Worm (Caenorhabditis elegans) whole organism, midembryonic: ENCODE measurements around the gene T07H3.8.

ENCODE experiments used
- T22C8.4 ChIP-seq: fragments of 200-800 bp; sonication (Bioruptor generic); IDR thresholded peaks from 2 replicates; pipeline ENCODE4 v1.3.6; 2022; ENCODE audit warnings: missing genetic modification characterization, missing compliant biosample characterization
- cog-1 ChIP-seq: sonication (generic microtip); optimal IDR thresholded peaks from 2 replicates; lab custom pipeline; 2016; ENCODE audit warnings: missing genetic modification characterization, missing compliant biosample characterization
- flt-1 ChIP-seq: fragments of 200-800 bp; sonication (Bioruptor generic); IDR thresholded peaks from 2 replicates; pipeline ENCODE4 v1.3.6; 2022; ENCODE audit warnings: missing genetic modification characterization, missing compliant biosample characterization
- klf-2 ChIP-seq: fragments of 200-800 bp; sonication (Bioruptor generic); conservative IDR thresholded peaks from 2 replicates; pipeline ENCODE4 v1.3.6; 2022; ENCODE audit warnings: missing genetic modification reagents, missing genetic modification characterization, missing compliant biosample characterization
- med-1 ChIP-seq: sonication (generic microtip); optimal IDR thresholded peaks from 2 replicates; lab custom pipeline; 2017; ENCODE audit warnings: missing genetic modification characterization, mild to moderate bottlenecking, missing compliant biosample characterization, antibody characterized with exemption, missing genetic modification reagents; ENCODE audit not compliant: insufficient read depth
- ref-1 ChIP-seq: fragments of 200-800 bp; sonication (Bioruptor generic); conservative IDR thresholded peaks from 2 replicates; pipeline ENCODE4 v1.3.6; 2022; ENCODE audit warnings: missing genetic modification reagents, missing genetic modification characterization, missing compliant biosample characterization
- tab-1 ChIP-seq: fragments of 200-800 bp; sonication (Bioruptor generic); IDR thresholded peaks from 2 replicates; pipeline ENCODE4 v1.3.6; 2022; ENCODE audit warnings: missing genetic modification characterization, missing compliant biosample characterization
- ztf-23 ChIP-seq: fragments of 200-800 bp; sonication (Bioruptor generic); IDR thresholded peaks from 2 replicates; pipeline ENCODE4 v1.3.6; 2022; ENCODE audit warnings: missing genetic modification reagents, missing genetic modification characterization, missing compliant biosample characterization
- ztf-29 ChIP-seq: fragments of 200-800 bp; sonication (Bioruptor generic); IDR thresholded peaks from 2 replicates; pipeline ENCODE4 v1.3.6; 2022; ENCODE audit warnings: missing genetic modification reagents, missing genetic modification characterization, missing compliant biosample characterization

The T07H3.8 gene

ce11 chrII:1567646-1568045 is 18.8 kb upstream of the T07H3.8 start, which contains the start of gene K05F6.8:
Gene K05F6.8 (minus strand): TSS chrII:1567746.
- TF ChIP-seq cog-1 (no peak), ztf-23 (GFP tag; lab: Robert Waterston, UW) (no peak)

DNA sequence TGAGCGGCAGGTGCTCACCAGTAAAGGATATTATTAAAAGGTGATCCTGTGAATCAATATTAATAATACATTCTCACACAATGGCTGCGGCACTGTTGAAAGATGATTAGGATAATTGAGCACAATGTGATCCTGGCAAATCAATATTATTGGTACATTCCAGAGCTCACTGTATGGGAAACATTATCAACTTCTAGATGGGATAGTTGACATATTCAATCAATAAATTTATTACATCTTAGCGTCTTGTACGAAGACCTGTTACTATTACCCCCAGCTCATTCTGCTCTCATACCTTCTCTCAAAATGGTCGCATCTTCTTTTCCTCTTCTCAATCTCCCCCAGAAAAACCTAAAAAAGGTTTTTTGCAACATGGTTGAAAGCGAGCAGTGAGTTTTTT is 18.2 kb upstream of the T07H3.8 start, which contains the start of gene fbxb-49:
Gene fbxb-49 (plus strand): TSS at position 301 of the 400 bp plus-strand sequence.
- TF ChIP-seq T22C8.4 (GFP tag; lab: Robert Waterston, UW), result no peak
- no peak for TF ChIP-seq med-1
- TF ChIP-seq cog-1, result no peak
- TF ChIP-seq ztf-23 (GFP tag; lab: Robert Waterston, UW), result no peak
- TF ChIP-seq ref-1 (GFP tag; lab: Robert Waterston, UW), result no peak
- no peak for TF ChIP-seq ztf-29 (GFP tag; lab: Robert Waterston, UW)
- TF ChIP-seq klf-2 (GFP tag; lab: Robert Waterston, UW), result no peak
- TF ChIP-seq flt-1 (GFP tag; lab: Robert Waterston, UW), result no peak
- no peak for TF ChIP-seq tab-1 (GFP tag; lab: Robert Waterston, UW)

ce11 chrII:1571032-1571431 is 15.4 kb upstream of the T07H3.8 start, which contains the start of gene fbxb-46:
Gene fbxb-46 (minus strand): TSS chrII:1571132.
- no peak for TF ChIP-seq flt-1 (GFP tag; lab: Robert Waterston, UW)
- no peak for TF ChIP-seq med-1
- TF ChIP-seq klf-2 (GFP tag; lab: Robert Waterston, UW), result no peak
- TF ChIP-seq ztf-29 (GFP tag; lab: Robert Waterston, UW), result no peak
- TF ChIP-seq ref-1 (GFP tag; lab: Robert Waterston, UW), result no peak
- TF ChIP-seq cog-1, result no peak
- TF ChIP-seq T22C8.4 (GFP tag; lab: Robert Waterston, UW), result no peak
- TF ChIP-seq ztf-23 (GFP tag; lab: Robert Waterston, UW), result no peak
- TF ChIP-seq tab-1 (GFP tag; lab: Robert Waterston, UW), result no peak

DNA sequence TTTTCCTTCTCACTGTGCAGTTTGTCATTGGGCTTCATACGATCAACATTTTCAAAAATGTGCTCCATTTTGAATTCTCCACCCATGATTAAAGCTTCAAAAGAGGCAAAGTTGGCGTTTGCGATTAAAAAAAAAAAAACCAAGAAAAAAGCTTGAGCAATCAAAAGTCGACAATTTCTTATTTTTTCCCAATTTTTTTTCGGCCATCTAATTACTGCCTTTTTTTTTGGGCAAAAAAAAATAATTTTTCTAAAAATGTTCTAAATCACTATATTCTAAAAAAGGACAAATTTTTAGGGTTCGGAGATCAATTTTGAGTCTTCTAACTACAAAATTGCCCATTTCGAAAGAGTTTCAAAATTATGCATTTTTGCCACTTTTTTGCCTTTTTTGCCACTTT is 10.4 kb upstream of the T07H3.8 start, which contains the start of gene K05F6.10:
Gene K05F6.10 (minus strand): TSS at position 101 of the 400 bp plus-strand sequence.
- TF ChIP-seq tab-1 (GFP tag; lab: Robert Waterston, UW) (no peak), T22C8.4 (GFP tag; lab: Robert Waterston, UW) (no peak), ztf-29 (GFP tag; lab: Robert Waterston, UW) (no peak), klf-2 (GFP tag; lab: Robert Waterston, UW) (no peak)

- no peak for TF ChIP-seq tab-1 (GFP tag; lab: Robert Waterston, UW)
- TF ChIP-seq med-1, result no peak
- no peak for TF ChIP-seq ztf-23 (GFP tag; lab: Robert Waterston, UW)
Observed at ce11 chrII:1576772-1577171, 9.6 kb upstream of the T07H3.8 start.

- TF ChIP-seq T22C8.4 (GFP tag; lab: Robert Waterston, UW) (no peak), med-1 (no peak), klf-2 (GFP tag; lab: Robert Waterston, UW) (no peak), ref-1 (GFP tag; lab: Robert Waterston, UW) (no peak), ztf-23 (GFP tag; lab: Robert Waterston, UW) (no peak)
Observed at ce11 chrII:1579886-1580285, 6.5 kb upstream of the T07H3.8 start, which contains the start of gene math-38. Gene math-38 (minus strand): TSS chrII:1579986.

ce11 chrII:1584140-1584539 is 2.3 kb upstream of the T07H3.8 start, which contains the start of gene clec-21:
Gene clec-21 (minus strand): TSS chrII:1584240.
- TF ChIP-seq cog-1 (no peak), ztf-29 (GFP tag; lab: Robert Waterston, UW) (no peak), flt-1 (GFP tag; lab: Robert Waterston, UW) (no peak), klf-2 (GFP tag; lab: Robert Waterston, UW) (no peak), ref-1 (GFP tag; lab: Robert Waterston, UW) (no peak), tab-1 (GFP tag; lab: Robert Waterston, UW) (no peak), med-1 (no peak), T22C8.4 (GFP tag; lab: Robert Waterston, UW) (no peak)

ce11 chrII:1589845-1590244 is 3.4 kb downstream of the T07H3.8 start, which contains the start of gene T07H3.7:
Gene T07H3.7 (minus strand): TSS chrII:1589945.
- no peak for TF ChIP-seq ztf-29 (GFP tag; lab: Robert Waterston, UW)

DNA sequence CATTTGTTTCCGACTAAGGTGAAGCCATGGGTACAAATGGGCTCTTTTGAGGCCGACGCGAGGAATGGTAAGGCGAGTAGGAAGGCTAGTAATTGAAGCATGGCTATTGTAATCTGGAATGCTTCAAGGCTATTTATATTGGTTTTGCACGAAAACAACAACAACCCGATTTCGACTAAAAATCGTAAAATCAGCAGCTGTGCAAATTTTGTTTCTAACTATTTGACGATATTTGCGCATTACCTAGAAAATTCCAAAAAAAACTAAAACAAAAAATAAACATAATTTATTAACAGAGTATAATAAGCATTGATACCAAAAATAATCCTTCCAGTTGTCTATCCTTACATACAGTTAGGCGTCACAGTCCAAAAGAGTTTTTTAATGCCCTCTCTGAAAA is 8.7 kb downstream of the T07H3.8 start, which contains the start of gene clec-20:
Gene clec-20 (minus strand): TSS at position 101 of the 400 bp plus-strand sequence.
- TF ChIP-seq klf-2 (GFP tag; lab: Robert Waterston, UW), result no peak
- TF ChIP-seq ztf-29 (GFP tag; lab: Robert Waterston, UW), result no peak
- no peak for TF ChIP-seq med-1
- no peak for TF ChIP-seq T22C8.4 (GFP tag; lab: Robert Waterston, UW)
- no peak for TF ChIP-seq ztf-23 (GFP tag; lab: Robert Waterston, UW)
- no peak for TF ChIP-seq ref-1 (GFP tag; lab: Robert Waterston, UW)

- TF ChIP-seq tab-1 (GFP tag; lab: Robert Waterston, UW) (no peak), cog-1 (no peak), med-1 (no peak), ref-1 (GFP tag; lab: Robert Waterston, UW) (no peak), ztf-29 (GFP tag; lab: Robert Waterston, UW) (no peak), T22C8.4 (GFP tag; lab: Robert Waterston, UW) (no peak), flt-1 (GFP tag; lab: Robert Waterston, UW) (no peak), ztf-23 (GFP tag; lab: Robert Waterston, UW) (no peak), klf-2 (GFP tag; lab: Robert Waterston, UW) (no peak)
Observed at ce11 chrII:1597101-1598088, 11.0 kb downstream of the T07H3.8 start, which contains the start of gene bath-46. Gene bath-46 (plus strand): TSS chrII:1597906.
